Worm (Caenorhabditis elegans) whole organism, young adult: ENCODE measurements around the gene Y7A5A.6.

Experiments used
- B0035.1 ChIP-seq: sonication (generic microtip); optimal IDR thresholded peaks from 2 replicates; lab custom pipeline; 2016; ENCODE audit warnings: missing genetic modification characterization, mild to moderate bottlenecking, missing compliant biosample characterization, missing genotype, missing genetic modification reagents
- B0261.1 ChIP-seq: sonication (generic microtip); optimal IDR thresholded peaks from 2 replicates; lab custom pipeline; 2016; ENCODE audit warnings: mild to moderate bottlenecking, missing genetic modification characterization, moderate library complexity, missing compliant biosample characterization
- C06A6.2 ChIP-seq: fragments of 200-800 bp; sonication (Bioruptor generic); conservative IDR thresholded peaks from 2 replicates; pipeline ENCODE4 v1.3.6; 2022; ENCODE audit warnings: missing genetic modification characterization, missing compliant biosample characterization
- D2030.7 ChIP-seq: fragments of 200-800 bp; sonication (Bioruptor generic); IDR thresholded peaks from 2 replicates; pipeline ENCODE4 v1.3.6; 2022; ENCODE audit warnings: missing genetic modification reagents, missing genetic modification characterization, missing compliant biosample characterization
- F23B12.7 ChIP-seq: sonication (generic microtip); optimal IDR thresholded peaks from 2 replicates; lab custom pipeline; 2017; ENCODE audit warnings: missing genetic modification characterization, mild to moderate bottlenecking, missing compliant biosample characterization, antibody characterized with exemption, moderate library complexity; ENCODE audit not compliant: insufficient read depth
- F37B4.10 ChIP-seq: fragments of 200-800 bp; sonication (Bioruptor generic); IDR thresholded peaks from 2 replicates; pipeline ENCODE4 v1.3.6; 2022; ENCODE audit warnings: missing genetic modification characterization, missing compliant biosample characterization
- F49E8.2 ChIP-seq: sonication (generic microtip); optimal IDR thresholded peaks from 3 replicates; lab custom pipeline; 2017; ENCODE audit warnings: missing genetic modification characterization, mild to moderate bottlenecking, missing compliant biosample characterization, antibody characterized with exemption, moderate library complexity; ENCODE audit not compliant: insufficient read depth
- Y56A3A.18 ChIP-seq: fragments of 200-800 bp; sonication (Bioruptor generic); IDR thresholded peaks from 2 replicates; pipeline ENCODE4 v1.3.6; 2022; ENCODE audit warnings: missing genetic modification reagents, missing genetic modification characterization, missing compliant biosample characterization
- akir-1 ChIP-seq: fragments of 200-800 bp; sonication (Bioruptor generic); optimal IDR thresholded peaks from 2 replicates; lab custom pipeline; 2018; ENCODE audit warnings: mild to moderate bottlenecking, missing genetic modification characterization, moderate library complexity, missing compliant biosample characterization
- ccch-3 ChIP-seq: fragments of 200-800 bp; sonication (Bioruptor generic); optimal IDR thresholded peaks from 2 replicates; lab custom pipeline; 2018; ENCODE audit warnings: mild to moderate bottlenecking, missing genetic modification characterization, missing compliant biosample characterization
- cebp-1 ChIP-seq, 2 experiments: fragments of 200-800 bp in 1 of 2; sonication (Bioruptor generic) in 1 of 2; sonication (generic microtip) in 1 of 2; IDR thresholded peaks in 1 of 2; optimal IDR thresholded peaks in 1 of 2; 2 replicates each; pipeline versions ENCODE4 v1.3.6 to Lab custom; 2017 to 2022; ENCODE audit warnings: missing compliant biosample characterization in 2 of 2, missing genetic modification characterization in 2 of 2, mild to moderate bottlenecking in 1 of 2, missing genetic modification reagents in 1 of 2, moderate library complexity in 1 of 2
- cebp-2 ChIP-seq: fragments of 200-800 bp; sonication (Bioruptor generic); IDR thresholded peaks from 2 replicates; pipeline ENCODE4 v1.3.6; 2022; ENCODE audit warnings: missing genetic modification characterization, missing compliant biosample characterization
- ceh-27 ChIP-seq: fragments of 200-800 bp; sonication (Bioruptor generic); optimal IDR thresholded peaks from 2 replicates; lab custom pipeline; 2018; ENCODE audit warnings: mild to moderate bottlenecking, missing genetic modification characterization, moderate library complexity, missing compliant biosample characterization
- die-1 ChIP-seq: sonication (generic microtip); optimal IDR thresholded peaks from 2 replicates; lab custom pipeline; 2016; ENCODE audit warnings: missing genotype, mild to moderate bottlenecking, missing genetic modification characterization, missing compliant biosample characterization
- dox-1 ChIP-seq: fragments of 200-800 bp; sonication (Bioruptor generic); IDR thresholded peaks from 2 replicates; pipeline ENCODE4 v1.3.6; 2022; ENCODE audit warnings: missing genetic modification reagents, missing genetic modification characterization, missing compliant biosample characterization
- ekl-4 ChIP-seq: fragments of 200-800 bp; sonication (Bioruptor generic); IDR thresholded peaks from 2 replicates; pipeline ENCODE4 v1.3.6; 2022; ENCODE audit warnings: missing genetic modification reagents, missing genetic modification characterization, missing compliant biosample characterization
- him-1 ChIP-seq: sonication (generic microtip); optimal IDR thresholded peaks from 2 replicates; lab custom pipeline; 2016; ENCODE audit warnings: missing genotype, missing genetic modification reagents, missing genetic modification characterization, missing compliant biosample characterization
- hmg-1.2 ChIP-seq: fragments of 200-800 bp; sonication (Bioruptor generic); IDR thresholded peaks from 2 replicates; pipeline ENCODE4 v1.3.6; 2022; ENCODE audit warnings: missing genetic modification reagents, missing genetic modification characterization, missing compliant biosample characterization
- hsf-1 ChIP-seq: fragments of 200-800 bp; sonication (Bioruptor generic); IDR thresholded peaks from 2 replicates; pipeline ENCODE4 v1.3.6; 2022; ENCODE audit warnings: missing genetic modification reagents, missing genetic modification characterization, missing compliant biosample characterization
- lag-1 ChIP-seq: fragments of 200-800 bp; sonication (Bioruptor generic); IDR thresholded peaks from 2 replicates; pipeline ENCODE4 v1.3.6; 2022; ENCODE audit warnings: missing genetic modification reagents, missing genetic modification characterization, missing compliant biosample characterization
- lin-26 ChIP-seq: fragments of 200-800 bp; sonication (Bioruptor generic); IDR thresholded peaks from 2 replicates; pipeline ENCODE4 v1.3.6; 2022; ENCODE audit warnings: missing genetic modification reagents, missing genetic modification characterization, missing compliant biosample characterization
- madf-10 ChIP-seq: sonication (generic microtip); optimal IDR thresholded peaks from 2 replicates; lab custom pipeline; 2016; ENCODE audit warnings: mild to moderate bottlenecking, missing genetic modification characterization, missing compliant biosample characterization
- madf-6 ChIP-seq: fragments of 200-800 bp; sonication (Bioruptor generic); IDR thresholded peaks from 2 replicates; pipeline ENCODE4 v1.3.6; 2022; ENCODE audit warnings: missing genetic modification reagents, missing genetic modification characterization, missing compliant biosample characterization
- madf-8 ChIP-seq: fragments of 200-800 bp; sonication (Bioruptor generic); conservative IDR thresholded peaks from 2 replicates; pipeline ENCODE4 v1.3.6; 2022; ENCODE audit warnings: missing genetic modification reagents, missing genetic modification characterization, missing compliant biosample characterization
- mcd-1 ChIP-seq: fragments of 200-800 bp; sonication (Bioruptor generic); IDR thresholded peaks from 2 replicates; pipeline ENCODE4 v1.3.6; 2022; ENCODE audit warnings: missing genetic modification reagents, missing genetic modification characterization, missing compliant biosample characterization
- pbrm-1 ChIP-seq: fragments of 200-800 bp; sonication (Bioruptor generic); IDR thresholded peaks from 2 replicates; pipeline ENCODE4 v1.3.6; 2022; ENCODE audit warnings: missing genetic modification reagents, missing genetic modification characterization, missing compliant biosample characterization
- rcor-1 ChIP-seq: fragments of 200-800 bp; sonication (Bioruptor generic); IDR thresholded peaks from 2 replicates; pipeline ENCODE4 v1.3.6; 2022; ENCODE audit warnings: missing genetic modification reagents, missing genetic modification characterization, missing compliant biosample characterization
- repo-1 ChIP-seq: sonication (generic microtip); optimal IDR thresholded peaks from 2 replicates; lab custom pipeline; 2017; ENCODE audit warnings: mild to moderate bottlenecking, missing genetic modification characterization, missing compliant biosample characterization
- rpc-1 ChIP-seq, 2 experiments: fragments of 150-350 bp in 1 of 2; sonication (generic microtip) in 1 of 2; optimal IDR thresholded peaks; 2 replicates each; lab custom pipeline; 2014 to 2018; ENCODE audit warnings: missing biosample characterization in 1 of 2, missing genetic modification characterization in 1 of 2, missing genetic modification reagents in 1 of 2, missing genotype in 1 of 2
- sdz-38 ChIP-seq: sonication (generic microtip); optimal IDR thresholded peaks from 2 replicates; lab custom pipeline; 2016; ENCODE audit warnings: missing genotype, missing genetic modification characterization, missing compliant biosample characterization
- snpc-4 ChIP-seq, 5 experiments: fragments of 150-350 bp in 1 of 5; sonication (generic microtip) in 4 of 5; optimal IDR thresholded peaks; 2 replicates each; lab custom pipeline; 2014 to 2018; ENCODE audit warnings: missing genetic modification characterization in 5 of 5, missing biosample characterization in 3 of 5, antibody characterized with exemption in 2 of 5, mild to moderate bottlenecking in 2 of 5, missing compliant biosample characterization in 2 of 5, missing genotype in 2 of 5, moderate library complexity in 2 of 5, missing genetic modification reagents in 1 of 5
- tbp1 ChIP-seq: fragments of 200-800 bp; sonication (Bioruptor generic); optimal IDR thresholded peaks from 2 replicates; lab custom pipeline; 2018; ENCODE audit warnings: mild to moderate bottlenecking, missing genetic modification characterization, missing compliant biosample characterization
- zfh-2 ChIP-seq: fragments of 200-800 bp; sonication (Bioruptor generic); conservative IDR thresholded peaks from 2 replicates; pipeline ENCODE4 v1.3.6; 2022; ENCODE audit warnings: missing genetic modification reagents, missing genetic modification characterization, missing compliant biosample characterization
- zim-3 ChIP-seq: sonication (generic microtip); optimal IDR thresholded peaks from 2 replicates; lab custom pipeline; 2017; ENCODE audit warnings: mild to moderate bottlenecking, missing genetic modification characterization, moderate library complexity, missing compliant biosample characterization
- ztf-22 ChIP-seq: fragments of 200-800 bp; sonication (Bioruptor generic); optimal IDR thresholded peaks from 2 replicates; lab custom pipeline; 2018; ENCODE audit warnings: mild to moderate bottlenecking, missing genetic modification characterization, moderate library complexity, missing compliant biosample characterization
- ztf-25 ChIP-seq: fragments of 200-800 bp; sonication (Bioruptor generic); IDR thresholded peaks from 2 replicates; pipeline ENCODE4 v1.3.6; 2022; ENCODE audit warnings: missing genetic modification reagents, missing genetic modification characterization, missing compliant biosample characterization
- ztf-26 ChIP-seq: sonication (generic microtip); optimal IDR thresholded peaks from 2 replicates; lab custom pipeline; 2017; ENCODE audit warnings: missing genetic modification characterization, missing compliant biosample characterization

Y7A5A.6 gene

DNA sequence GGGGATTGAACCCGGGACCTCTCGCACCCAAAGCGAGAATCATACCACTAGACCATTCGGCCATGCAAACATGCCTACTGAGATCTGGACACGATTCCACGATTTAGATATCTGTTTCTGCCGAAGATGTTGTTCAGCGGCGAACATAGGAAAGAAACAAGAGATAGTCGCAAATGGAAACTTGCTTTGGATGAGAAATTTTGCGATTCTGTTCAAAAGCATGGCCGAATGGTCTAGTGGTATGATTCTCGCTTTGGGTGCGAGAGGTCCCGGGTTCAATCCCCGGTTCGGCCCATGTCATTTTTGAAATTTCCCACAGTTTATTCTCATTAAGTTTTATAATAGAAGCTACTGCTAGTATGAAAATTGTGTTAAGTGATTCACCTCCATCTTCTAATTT lies 2.9 kb downstream of the Y7A5A.6 start:
- TF ChIP-seq tbp1 (GFP tag; lab: Kevin White, UChicago) = peak; percentile 86
- TF ChIP-seq dox-1 (GFP tag; lab: Robert Waterston, UW) = peak; percentile 33; the same call in 1 of the 2 replicates
- TF ChIP-seq cebp-2 = no peak
- 0 out of 2 replicates have a peak, but pooled peaks have one; percentile 25 for TF ChIP-seq madf-6 (GFP tag; lab: Robert Waterston, UW)
- TF ChIP-seq D2030.7 (GFP tag; lab: Robert Waterston, UW) = peak; percentile 49; the same call in 1 of the 2 replicates
- TF ChIP-seq ztf-26 = peak; percentile 78
- peak; percentile 61 for TF ChIP-seq rpc-1 (optimal IDR thresholded peaks at IDR 0.05; lab: Kevin White, UChicago)
- peak; percentile 74 for TF ChIP-seq rpc-1 (tag; optimal IDR thresholded peaks at IDR 0.05; lab: Kevin White, UChicago)
- no peak for TF ChIP-seq madf-10 (tag; lab: Kevin White, UChicago)
- peak; percentile 35 for TF ChIP-seq snpc-4 (GFP tag; optimal IDR thresholded peaks at IDR 0.05; lab: Kevin White, UChicago)
- peak in 1 of 4 experiments; percentile 70 for TF ChIP-seq snpc-4 (tag; optimal IDR thresholded peaks at IDR 0.05; lab: Kevin White, UChicago)
- TF ChIP-seq F37B4.10 = 0 out of 2 replicates have a peak, but pooled peaks have one; percentile 28
- peak; percentile 52 for TF ChIP-seq hmg-1.2 (GFP tag; lab: Robert Waterston, UW)
- no peak for TF ChIP-seq ceh-27
- TF ChIP-seq ztf-25 (GFP tag; lab: Robert Waterston, UW) = no peak
- 0 out of 2 replicates have a peak, but pooled peaks have one; percentile 27 for TF ChIP-seq cebp-1 (GFP tag; IDR thresholded peaks at IDR 0.05; lab: Robert Waterston, UW)
- TF ChIP-seq cebp-1 (tag; optimal IDR thresholded peaks at IDR 0.05; lab: Kevin White, UChicago) = no peak
- TF ChIP-seq zim-3 (tag; lab: Kevin White, UChicago) = no peak
- peak; percentile 66 for TF ChIP-seq B0261.1 (tag; lab: Kevin White, UChicago)
- TF ChIP-seq him-1 (tag; lab: Kevin White, UChicago) = peak; percentile 4
- TF ChIP-seq zfh-2 (GFP tag; lab: Robert Waterston, UW) = no peak
- no peak for TF ChIP-seq ztf-22 (GFP tag; lab: Kevin White, UChicago)
- 0 out of 2 replicates have a peak, but pooled peaks have one; percentile 38 for TF ChIP-seq ekl-4
- no peak for TF ChIP-seq C06A6.2 (GFP tag; lab: Robert Waterston, UW)
- peak; percentile 40; the same call in 1 of the 2 replicates for TF ChIP-seq pbrm-1 (GFP tag; lab: Robert Waterston, UW)
- peak; percentile 11 for TF ChIP-seq die-1 (tag; lab: Kevin White, UChicago)
- no peak for TF ChIP-seq akir-1 (GFP tag; lab: Kevin White, UChicago)
- TF ChIP-seq lin-26 (GFP tag; lab: Robert Waterston, UW) = peak; percentile 70; the same call in 1 of the 2 replicates
- 0 out of 2 replicates have a peak, but pooled peaks have one; percentile 23 for TF ChIP-seq mcd-1 (GFP tag; lab: Robert Waterston, UW)
- TF ChIP-seq ccch-3 = no peak
- TF ChIP-seq, all 124 proteins: peak for 17

DNA sequence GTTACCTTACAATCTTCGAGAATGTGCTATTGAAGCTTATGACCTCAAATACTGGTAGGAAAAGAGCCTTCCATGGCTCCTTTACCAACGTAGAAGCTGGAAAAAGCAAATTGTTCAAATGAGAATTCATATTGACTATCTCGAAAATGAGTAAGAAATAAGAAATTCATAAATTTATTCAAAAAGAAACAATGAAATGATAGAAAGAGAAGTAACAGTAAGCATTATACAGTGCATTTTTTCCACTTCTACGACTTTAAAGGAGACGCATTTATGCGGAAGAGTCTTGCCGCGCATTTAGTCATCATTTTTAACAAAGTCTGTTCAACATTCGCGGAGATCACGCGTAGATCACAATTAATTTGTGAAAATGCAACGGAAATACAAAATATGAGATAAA lies 4.5 kb downstream of the Y7A5A.6 start, which contains the start of gene Y7A5A.10:
Gene Y7A5A.10 (minus strand): TSS at position 101 of the 400 bp plus-strand sequence.
- TF ChIP-seq repo-1 = no peak
- TF ChIP-seq madf-8 = no peak
- no peak for TF ChIP-seq F23B12.7 (tag; lab: Kevin White, UChicago)
- TF ChIP-seq zim-3 (tag; lab: Kevin White, UChicago) = no peak
- TF ChIP-seq him-1 (tag; lab: Kevin White, UChicago) = no peak
- TF ChIP-seq rcor-1 (GFP tag; lab: Robert Waterston, UW) = no peak
- TF ChIP-seq Y56A3A.18 = no peak
- TF ChIP-seq F49E8.2 (tag; lab: Kevin White, UChicago) = no peak
- TF ChIP-seq lag-1 (GFP tag; lab: Robert Waterston, UW) = no peak
- TF ChIP-seq B0035.1 = no peak
- no peak for TF ChIP-seq hsf-1
- no peak for TF ChIP-seq sdz-38 (tag; lab: Kevin White, UChicago)
